Fruit fly (Drosophila melanogaster) whole organism, embryonic: Measurements from ENCODE around the gene Cpr62Ba.

Experiments
- Bdp1 ChIP-seq: fragments of 200-800 bp; sonication (Bioruptor generic); optimal IDR thresholded peaks from 3 replicates; lab custom pipeline; 2016; ENCODE audit warnings: missing biosample characterization, missing genetic modification characterization
- CG11696 ChIP-seq: fragments of 200-800 bp; sonication (Bioruptor generic); IDR thresholded peaks from 2 replicates; pipeline ENCODE4 v1.3.6; 2022; ENCODE audit warnings: missing biosample characterization, missing genetic modification characterization
- CG13624 ChIP-seq: fragments of 200-800 bp; sonication (Bioruptor generic); optimal IDR thresholded peaks from 2 replicates; lab custom pipeline; 2016; ENCODE audit warnings: missing biosample characterization, missing genetic modification characterization
- CG14710 ChIP-seq: fragments of 200-800 bp; sonication (Bioruptor generic); optimal IDR thresholded peaks from 3 replicates; lab custom pipeline; 2019; ENCODE audit warnings: missing biosample characterization, mild to moderate bottlenecking, missing genetic modification characterization, moderate library complexity
- CG16779 ChIP-seq: fragments of 200-800 bp; sonication (Bioruptor generic); IDR thresholded peaks from 2 replicates; pipeline ENCODE4 v1.3.6; 2022; ENCODE audit warnings: missing biosample characterization, missing genetic modification characterization
- CG18262 ChIP-seq: fragments of 200-800 bp; optimal IDR thresholded peaks from 3 replicates; lab custom pipeline; 2019; ENCODE audit warnings: missing biosample characterization, mild to moderate bottlenecking, missing genetic modification characterization, moderate library complexity
- CG18476 ChIP-seq: fragments of 200-800 bp; sonication (Bioruptor generic); optimal IDR thresholded peaks from 2 replicates; lab custom pipeline; 2016; ENCODE audit warnings: missing biosample characterization, mild to moderate bottlenecking, missing genetic modification characterization
- CG2202 ChIP-seq: fragments of 200-800 bp; sonication (Bioruptor generic); optimal IDR thresholded peaks from 2 replicates; lab custom pipeline; 2018; ENCODE audit warnings: missing biosample characterization, mild to moderate bottlenecking, missing genetic modification characterization
- CG2875 ChIP-seq: fragments of 200-800 bp; sonication (Bioruptor generic); optimal IDR thresholded peaks from 2 replicates; lab custom pipeline; 2017; ENCODE audit warnings: missing biosample characterization, mild to moderate bottlenecking, missing genetic modification characterization, missing genetic modification reagents
- CG5245 ChIP-seq: fragments of 200-800 bp; sonication (Bioruptor generic); optimal IDR thresholded peaks from 3 replicates; lab custom pipeline; 2016; ENCODE audit warnings: missing biosample characterization, missing genetic modification characterization
- CG6254 ChIP-seq: fragments of 200-800 bp; sonication (Bioruptor generic); optimal IDR thresholded peaks from 3 replicates; lab custom pipeline; 2017; ENCODE audit warnings: mild to moderate bottlenecking, missing biosample characterization, missing genetic modification reagents, missing genetic modification characterization
- CG6765 ChIP-seq: fragments of 200-800 bp; sonication (Bioruptor generic); optimal IDR thresholded peaks from 3 replicates; lab custom pipeline; 2017; ENCODE audit warnings: missing biosample characterization, mild to moderate bottlenecking, missing genetic modification characterization
- CG7745 ChIP-seq: fragments of 200-800 bp; sonication (Bioruptor generic); optimal IDR thresholded peaks from 2 replicates; lab custom pipeline; 2018; ENCODE audit warnings: missing biosample characterization, mild to moderate bottlenecking, missing genetic modification characterization, moderate library complexity
- CG7839 ChIP-seq: fragments of 200-800 bp; sonication (Bioruptor generic); optimal IDR thresholded peaks from 3 replicates; lab custom pipeline; 2018; ENCODE audit warnings: missing biosample characterization, mild to moderate bottlenecking, missing genetic modification characterization, moderate library complexity
- CG9727 ChIP-seq: fragments of 200-800 bp; sonication (Bioruptor generic); optimal IDR thresholded peaks from 3 replicates; lab custom pipeline; 2017; ENCODE audit warnings: missing biosample characterization, mild to moderate bottlenecking, missing genetic modification characterization
- CG9876 ChIP-seq: fragments of 200-800 bp; sonication (Bioruptor generic); optimal IDR thresholded peaks from 2 replicates; lab custom pipeline; 2016; ENCODE audit warnings: missing biosample characterization, missing genetic modification characterization
- CoRest ChIP-seq: fragments of 200-800 bp; sonication (Bioruptor generic); optimal IDR thresholded peaks from 3 replicates; lab custom pipeline; 2018; ENCODE audit warnings: missing biosample characterization, mild to moderate bottlenecking, missing genetic modification characterization, moderate library complexity
- Dad ChIP-seq: fragments of 200-800 bp; sonication (Bioruptor generic); optimal IDR thresholded peaks from 3 replicates; lab custom pipeline; 2016; ENCODE audit warnings: missing biosample characterization, missing genetic modification characterization
- Dbx ChIP-seq: fragments of 200-800 bp; sonication (Bioruptor generic); IDR thresholded peaks from 3 replicates; pipeline ENCODE4 v1.3.6; 2022; ENCODE audit warnings: missing biosample characterization, missing genetic modification characterization
- Dp ChIP-seq: fragments of 200-800 bp; sonication (Bioruptor generic); optimal IDR thresholded peaks from 2 replicates; lab custom pipeline; 2018; ENCODE audit warnings: missing biosample characterization, mild to moderate bottlenecking, missing genetic modification characterization, moderate library complexity
- Hey ChIP-seq: fragments of 200-800 bp; sonication (Bioruptor generic); optimal IDR thresholded peaks from 3 replicates; lab custom pipeline; 2018; ENCODE audit warnings: missing biosample characterization, mild to moderate bottlenecking, missing genetic modification characterization
- Hmx ChIP-seq: fragments of 200-800 bp; sonication (Bioruptor generic); optimal IDR thresholded peaks from 2 replicates; lab custom pipeline; 2016; ENCODE audit warnings: missing biosample characterization, missing genetic modification characterization
- Lim3 ChIP-seq: fragments of 200-800 bp; sonication (Bioruptor generic); IDR thresholded peaks from 2 replicates; pipeline ENCODE4 v1.3.6; 2022; ENCODE audit warnings: missing biosample characterization, missing genetic modification characterization
- MTF-1 ChIP-seq: fragments of 200-800 bp; sonication (Bioruptor generic); optimal IDR thresholded peaks from 2 replicates; lab custom pipeline; 2018; ENCODE audit warnings: missing biosample characterization, mild to moderate bottlenecking, missing genetic modification characterization, borderline replicate concordance
- Opbp ChIP-seq: fragments of 200-800 bp; sonication (Bioruptor generic); IDR thresholded peaks from 3 replicates; pipeline ENCODE4 v1.3.6; 2022; ENCODE audit warnings: missing biosample characterization, missing genetic modification characterization; ENCODE audit not compliant: partially characterized antibody
- Optix ChIP-seq: fragments of 200-800 bp; sonication (Bioruptor generic); IDR thresholded peaks from 3 replicates; pipeline ENCODE4 v1.3.6; 2022; ENCODE audit warnings: missing biosample characterization, missing genetic modification characterization
- Poxn ChIP-seq: fragments of 200-800 bp; sonication (Bioruptor generic); IDR thresholded peaks from 2 replicates; pipeline ENCODE4 v1.3.6; 2022; ENCODE audit warnings: missing biosample characterization, missing genetic modification characterization
- Ravus ChIP-seq: fragments of 200-800 bp; sonication (Bioruptor generic); IDR thresholded peaks from 2 replicates; pipeline ENCODE4 v1.3.6; 2022; ENCODE audit warnings: missing biosample characterization, missing genetic modification characterization
- Scr ChIP-seq: fragments of 200-800 bp; sonication (Bioruptor generic); IDR thresholded peaks from 2 replicates; pipeline ENCODE4 v1.3.6; 2022; ENCODE audit warnings: missing biosample characterization, missing genetic modification characterization; ENCODE audit not compliant: partially characterized antibody
- Sry-δ ChIP-seq: fragments of 200-800 bp; sonication (Bioruptor generic); optimal IDR thresholded peaks from 2 replicates; lab custom pipeline; 2016; ENCODE audit warnings: missing biosample characterization, missing genetic modification characterization
- ab ChIP-seq: fragments of 200-800 bp; sonication (Bioruptor generic); optimal IDR thresholded peaks from 2 replicates; lab custom pipeline; 2016; ENCODE audit warnings: missing biosample characterization, missing genetic modification characterization
- abd-A ChIP-seq: fragments of 200-800 bp; sonication (Bioruptor generic); optimal IDR thresholded peaks from 3 replicates; lab custom pipeline; 2019; ENCODE audit warnings: missing biosample characterization, mild to moderate bottlenecking, missing genetic modification characterization, moderate library complexity
- ash1 ChIP-seq: fragments of 200-800 bp; sonication (Bioruptor generic); optimal IDR thresholded peaks from 2 replicates; lab custom pipeline; 2018; ENCODE audit warnings: missing biosample characterization, mild to moderate bottlenecking, missing genetic modification characterization
- cwo ChIP-seq: fragments of 200-800 bp; sonication (Bioruptor generic); optimal IDR thresholded peaks from 3 replicates; lab custom pipeline; 2017; ENCODE audit warnings: missing biosample characterization, missing genetic modification characterization, mild to moderate bottlenecking, moderate library complexity, missing genetic modification reagents
- dimm ChIP-seq: fragments of 200-800 bp; sonication (Bioruptor generic); IDR thresholded peaks from 2 replicates; pipeline ENCODE4 v1.3.6; 2022; ENCODE audit warnings: missing biosample characterization, missing genetic modification characterization
- exex ChIP-seq: fragments of 200-800 bp; sonication (Bioruptor generic); optimal IDR thresholded peaks from 4 replicates; lab custom pipeline; 2018; ENCODE audit warnings: missing biosample characterization, mild to moderate bottlenecking, missing genetic modification characterization, moderate library complexity
- fd102C ChIP-seq: fragments of 200-800 bp; sonication (Bioruptor generic); optimal IDR thresholded peaks from 2 replicates; lab custom pipeline; 2018; ENCODE audit warnings: missing biosample characterization, mild to moderate bottlenecking, missing genetic modification characterization, moderate library complexity
- her ChIP-seq: fragments of 200-800 bp; sonication (Bioruptor generic); optimal IDR thresholded peaks from 2 replicates; lab custom pipeline; 2016; ENCODE audit warnings: missing biosample characterization, missing genetic modification characterization
- lola ChIP-seq, 3 experiments: fragments of >200 bp in 2 of 3; fragments of 200-800 bp in 1 of 3; sonication (Bioruptor generic) in 1 of 3; optimal IDR thresholded peaks; 2 replicates each; lab custom pipeline; 2017 to 2019; ENCODE audit warnings: missing biosample characterization in 3 of 3, missing genetic modification characterization in 3 of 3, mild to moderate bottlenecking in 1 of 3, moderate library complexity in 1 of 3
- luna ChIP-seq: fragments of 200-800 bp; sonication (Bioruptor generic); optimal IDR thresholded peaks from 2 replicates; lab custom pipeline; 2016; ENCODE audit warnings: missing biosample characterization, missing genetic modification characterization
- mirr ChIP-seq: fragments of 200-800 bp; sonication (Bioruptor generic); optimal IDR thresholded peaks from 3 replicates; lab custom pipeline; 2018; ENCODE audit warnings: missing biosample characterization, mild to moderate bottlenecking, missing genetic modification characterization
- nerfin-2 ChIP-seq: fragments of 200-800 bp; sonication (Bioruptor generic); IDR thresholded peaks from 2 replicates; pipeline ENCODE4 v1.3.6; 2022; ENCODE audit warnings: missing biosample characterization, missing genetic modification characterization; ENCODE audit not compliant: partially characterized antibody
- oc ChIP-seq: fragments of 200-800 bp; sonication (Bioruptor generic); optimal IDR thresholded peaks from 2 replicates; lab custom pipeline; 2018; ENCODE audit warnings: missing biosample characterization, mild to moderate bottlenecking, missing genetic modification characterization, moderate library complexity
- pan ChIP-seq, 4 experiments: fragments of >200 bp in 3 of 4; fragments of 200-800 bp in 1 of 4; sonication (Bioruptor generic) in 1 of 4; optimal IDR thresholded peaks in 3 of 4; IDR thresholded peaks in 1 of 4; 2 replicates each; pipeline versions ENCODE4 v1.3.6 to Lab custom; 2017 to 2022; ENCODE audit warnings: missing biosample characterization in 2 of 4, missing genetic modification characterization in 2 of 4, mixed read lengths in 1 of 4
- sima ChIP-seq: fragments of 200-800 bp; sonication (Bioruptor generic); optimal IDR thresholded peaks from 2 replicates; lab custom pipeline; 2016; ENCODE audit warnings: missing biosample characterization, missing genetic modification characterization
- sr ChIP-seq: fragments of 200-800 bp; sonication (Bioruptor generic); IDR thresholded peaks from 3 replicates; pipeline ENCODE4 v1.3.6; 2022; ENCODE audit warnings: missing biosample characterization, missing genetic modification characterization
- toy ChIP-seq: fragments of 200-800 bp; sonication (Bioruptor generic); IDR thresholded peaks from 2 replicates; pipeline ENCODE4 v1.3.6; 2022; ENCODE audit warnings: missing biosample characterization, missing genetic modification characterization
- trem ChIP-seq: fragments of 200-800 bp; optimal IDR thresholded peaks from 3 replicates; lab custom pipeline; 2019; ENCODE audit warnings: missing biosample characterization, mild to moderate bottlenecking, missing genetic modification characterization, moderate library complexity
- yki ChIP-seq: fragments of >200 bp; optimal IDR thresholded peaks from 3 replicates; lab custom pipeline; 2018

Cpr62Ba gene

dm6 chr3L:1865121-1865727, 33.6 kb upstream of the Cpr62Ba start, which contains the start of the genes HBS1 and CG12025 (continued):
- TF ChIP-seq MTF-1 (GFP tag; lab: Kevin White, UChicago) (no peak), CG16779 (no peak), CG2202 (peak; percentile 6), CG7745 (tag; lab: Kevin White, UChicago) (no peak), Dad (no peak), Dbx (GFP tag; lab: Robert Waterston, UW) (no peak), abd-A (tag; lab: Kevin White, UChicago) (no peak), CG14710 (peak; percentile 85), her (GFP tag; lab: Kevin White, UChicago) (no peak), Sry-δ (peak; percentile 63), ash1 (no peak), CG11696 (GFP tag; lab: Robert Waterston, UW) (no peak), mirr (GFP tag; lab: Kevin White, UChicago) (no peak), CG2875 (GFP tag; lab: Kevin White, UChicago) (no peak), pan (optimal IDR thresholded peaks at IDR 0.05; lab: Kevin White, UChicago) (no peak), pan (GFP tag; optimal IDR thresholded peaks at IDR 0.05 in 1 of 2, IDR thresholded peaks at IDR 0.05 in 1 of 2) (peak in 1 of 2 experiments; percentile 28), Hmx (GFP tag; lab: Kevin White, UChicago) (no peak), CG7839 (tag; lab: Kevin White, UChicago) (peak; percentile 61), CG6254 (no peak), Optix (GFP tag; lab: Robert Waterston, UW) (peak; percentile 37; the same call in 2 of the 3 replicates), oc (tag; lab: Kevin White, UChicago) (no peak), CG18262 (tag; lab: Kevin White, UChicago) (peak; percentile 45), trem (peak; percentile 74), Poxn (GFP tag; lab: Robert Waterston, UW) (0 out of 2 replicates have a peak, but pooled peaks have one; percentile 8), lola (GFP tag; optimal IDR thresholded peaks at IDR 0.05; lab: Kevin White, UChicago) (peak in 1 of 3 experiments; percentile 58), CG5245 (GFP tag; lab: Kevin White, UChicago) (peak; percentile 37), CG18476 (GFP tag; lab: Kevin White, UChicago) (peak; percentile 16), CG13624 (GFP tag; lab: Kevin White, UChicago) (peak; percentile 67), fd102C (GFP tag; lab: Kevin White, UChicago) (no peak), CG6765 (GFP tag; lab: Kevin White, UChicago) (peak; percentile 6), luna (GFP tag; lab: Kevin White, UChicago) (no peak), Lim3 (GFP tag; lab: Robert Waterston, UW) (no peak), toy (GFP tag; lab: Robert Waterston, UW) (no peak), nerfin-2 (GFP tag; lab: Robert Waterston, UW) (no peak), sr (GFP tag; lab: Robert Waterston, UW) (no peak), Opbp (GFP tag; lab: Robert Waterston, UW) (peak; percentile 34; the same call in 1 of the 3 replicates), CG9727 (GFP tag; lab: Kevin White, UChicago) (peak; percentile 49), CoRest (tag; lab: Kevin White, UChicago) (peak; percentile 73), dimm (GFP tag; lab: Robert Waterston, UW) (no peak), Scr (no peak), exex (tag; lab: Kevin White, UChicago) (no peak), cwo (GFP tag; lab: Kevin White, UChicago) (peak; percentile 5), Hey (tag; lab: Kevin White, UChicago) (no peak), ab (GFP tag; lab: Kevin White, UChicago) (no peak), Dp (GFP tag; lab: Kevin White, UChicago) (peak; percentile 14), Ravus (GFP tag; lab: Robert Waterston, UW) (no peak), yki (no peak), sima (no peak), Bdp1 (GFP tag; lab: Kevin White, UChicago) (peak; percentile 40), CG9876 (GFP tag; lab: Kevin White, UChicago) (no peak)
